Worm (Caenorhabditis elegans): ENCODE data around the gene C35D10.6.
A peak's percentile ranks its signal among the peaks of the same experiment; 100 is the strongest.

DNA sequence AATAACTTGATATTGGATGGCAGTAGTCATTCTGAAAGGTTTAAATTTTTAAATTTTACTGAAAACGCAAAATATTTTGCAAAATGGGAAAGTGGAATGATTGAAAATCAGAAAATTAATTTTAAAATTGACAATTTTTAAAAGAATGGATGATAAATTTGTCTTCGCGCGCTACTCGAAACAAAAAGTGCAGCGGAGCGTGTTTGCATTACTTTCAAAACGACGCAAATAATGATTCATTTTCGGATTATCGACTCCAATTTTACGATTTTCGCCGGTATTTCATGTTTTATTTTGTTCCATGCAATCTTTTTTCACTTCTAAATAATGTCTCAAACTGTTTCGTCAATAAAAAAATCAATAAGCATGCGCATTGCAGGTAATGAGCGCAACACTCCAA is 19.1 kb downstream of the C35D10.6 start, which contains the start of the genes tost-1 and arx-6:
- no peak for TF ChIP-seq nhr-11 (tag; optimal IDR thresholded peaks at IDR 0.05)
- no peak for TF ChIP-seq pha-4 (tag; optimal IDR thresholded peaks at IDR 0.05)
- no peak for TF ChIP-seq ama-1 (optimal IDR thresholded peaks at IDR 0.05)
- no peak for TF ChIP-seq ceh-22 (tag; optimal IDR thresholded peaks at IDR 0.05)
- no peak for TF ChIP-seq ceh-9 (tag; optimal IDR thresholded peaks at IDR 0.05)
- TF ChIP-seq elt-2 (tag; optimal IDR thresholded peaks at IDR 0.05), result peak; percentile 21
- no peak for TF ChIP-seq syd-9 (tag; optimal IDR thresholded peaks at IDR 0.05)
- TF ChIP-seq unc-86 (tag; optimal IDR thresholded peaks at IDR 0.05), result no peak
- no peak for TF ChIP-seq tbx-2 (tag; optimal IDR thresholded peaks at IDR 0.05)
- TF ChIP-seq hlh-6 (tag; optimal IDR thresholded peaks at IDR 0.05), result no peak
- no peak for TF ChIP-seq sox-4 (tag; optimal IDR thresholded peaks at IDR 0.05)
- no peak for TF ChIP-seq ceh-45 (GFP tag; IDR thresholded peaks at IDR 0.05)

All from whole organism, late embryonic.